Worm (Caenorhabditis elegans) whole organism, mixed stage, embryonic: ENCODE results near the gene C49C3.15.

Source experiments
- M03D4.4 ChIP-seq: sonication (generic microtip); optimal IDR thresholded peaks from 2 replicates; lab custom pipeline; 2017; ENCODE audit warnings: mild to moderate bottlenecking, missing genetic modification characterization, missing compliant biosample characterization
- bed-3 ChIP-seq: fragments of 200-800 bp; sonication (Bioruptor generic); optimal IDR thresholded peaks from 3 replicates; lab custom pipeline; 2018; ENCODE audit warnings: mild to moderate bottlenecking, missing genetic modification characterization, moderate library complexity, missing compliant biosample characterization
- blmp-1 ChIP-seq: fragments of 150-350 bp; optimal IDR thresholded peaks from 2 replicates; lab custom pipeline; 2014; ENCODE audit warnings: missing biosample characterization, missing genetic modification characterization
- ceh-39 ChIP-seq: fragments of 150-350 bp; optimal IDR thresholded peaks from 2 replicates; lab custom pipeline; 2014; ENCODE audit warnings: missing biosample characterization, missing genetic modification characterization
- ceh-43 ChIP-seq: fragments of 200-800 bp; sonication (Bioruptor generic); optimal IDR thresholded peaks from 2 replicates; lab custom pipeline; 2018; ENCODE audit warnings: mild to moderate bottlenecking, missing genetic modification characterization, moderate library complexity, missing compliant biosample characterization
- ceh-83 ChIP-seq: fragments of 200-800 bp; sonication (Bioruptor generic); optimal IDR thresholded peaks from 2 replicates; lab custom pipeline; 2018; ENCODE audit warnings: mild to moderate bottlenecking, missing genetic modification characterization, missing compliant biosample characterization
- ces-1 ChIP-seq: fragments of 150-350 bp; optimal IDR thresholded peaks from 2 replicates; lab custom pipeline; 2014; ENCODE audit warnings: missing biosample characterization, missing genetic modification reagents, missing genetic modification characterization
- drap-1 ChIP-seq: fragments of 200-800 bp; sonication (Bioruptor generic); optimal IDR thresholded peaks from 3 replicates; lab custom pipeline; 2018; ENCODE audit warnings: mild to moderate bottlenecking, missing genetic modification characterization, missing compliant biosample characterization
- elt-1 ChIP-seq: sonication (generic microtip); optimal IDR thresholded peaks from 2 replicates; lab custom pipeline; 2017; ENCODE audit warnings: missing genetic modification characterization, mild to moderate bottlenecking, missing compliant biosample characterization, antibody characterized with exemption, moderate library complexity, borderline replicate concordance; ENCODE audit not compliant: insufficient read depth
- elt-3 ChIP-seq: fragments of 150-350 bp; optimal IDR thresholded peaks from 2 replicates; lab custom pipeline; 2014; ENCODE audit warnings: missing biosample characterization, missing genetic modification characterization
- flh-1 ChIP-seq: fragments of 200-800 bp; sonication (Bioruptor generic); optimal IDR thresholded peaks from 2 replicates; lab custom pipeline; 2018; ENCODE audit warnings: mild to moderate bottlenecking, missing genetic modification characterization, moderate library complexity, missing compliant biosample characterization
- ham-2 ChIP-seq: fragments of 200-800 bp; sonication (Bioruptor generic); optimal IDR thresholded peaks from 2 replicates; lab custom pipeline; 2018; ENCODE audit warnings: mild to moderate bottlenecking, missing genetic modification characterization, missing compliant biosample characterization
- hlh-1 ChIP-seq: fragments of 150-350 bp; optimal IDR thresholded peaks from 2 replicates; lab custom pipeline; 2014; ENCODE audit warnings: missing biosample characterization, missing genetic modification reagents, missing genetic modification characterization
- lin-13 ChIP-seq: fragments of 150-350 bp; optimal IDR thresholded peaks from 2 replicates; lab custom pipeline; 2014; ENCODE audit warnings: missing biosample characterization, missing genetic modification characterization
- lin-32 ChIP-seq: fragments of 200-800 bp; sonication (Bioruptor generic); optimal IDR thresholded peaks from 2 replicates; lab custom pipeline; 2018; ENCODE audit warnings: mild to moderate bottlenecking, missing genetic modification characterization, missing compliant biosample characterization
- lsy-2 ChIP-seq: fragments of 150-350 bp; optimal IDR thresholded peaks from 2 replicates; lab custom pipeline; 2014; ENCODE audit warnings: missing biosample characterization, missing genetic modification characterization
- mab-5 ChIP-seq: fragments of 150-350 bp; optimal IDR thresholded peaks from 2 replicates; lab custom pipeline; 2014; ENCODE audit warnings: missing biosample characterization, missing genetic modification characterization
- mls-2 ChIP-seq: sonication (generic microtip); optimal IDR thresholded peaks from 2 replicates; lab custom pipeline; 2016; ENCODE audit warnings: mild to moderate bottlenecking, missing genetic modification characterization, moderate library complexity, missing compliant biosample characterization
- nhr-12 ChIP-seq: fragments of 150-350 bp; optimal IDR thresholded peaks from 2 replicates; lab custom pipeline; 2014; ENCODE audit warnings: missing biosample characterization, missing genetic modification characterization
- nhr-2 ChIP-seq: fragments of 150-350 bp; optimal IDR thresholded peaks from 2 replicates; lab custom pipeline; 2014; ENCODE audit warnings: missing biosample characterization, missing genetic modification characterization
- nhr-237 ChIP-seq: fragments of 150-350 bp; optimal IDR thresholded peaks from 2 replicates; lab custom pipeline; 2014; ENCODE audit warnings: missing biosample characterization, missing genetic modification characterization
- nhr-76 ChIP-seq: sonication (generic microtip); optimal IDR thresholded peaks from 2 replicates; lab custom pipeline; 2017; ENCODE audit warnings: missing biosample characterization, missing genetic modification characterization
- pha-4 ChIP-seq: fragments of 150-350 bp; optimal IDR thresholded peaks from 2 replicates; lab custom pipeline; 2018; ENCODE audit warnings: missing biosample characterization, missing genetic modification reagents, missing genetic modification characterization
- sem-2 ChIP-seq: fragments of 200-800 bp; sonication (Bioruptor generic); optimal IDR thresholded peaks from 2 replicates; lab custom pipeline; 2018; ENCODE audit warnings: mild to moderate bottlenecking, missing genetic modification characterization, missing compliant biosample characterization
- snpc-4 ChIP-seq: fragments of 150-350 bp; optimal IDR thresholded peaks from 2 replicates; lab custom pipeline; 2014; ENCODE audit warnings: missing biosample characterization, missing genetic modification characterization
- sptf-1 ChIP-seq: sonication (generic microtip); optimal IDR thresholded peaks from 2 replicates; lab custom pipeline; 2017; ENCODE audit warnings: mild to moderate bottlenecking, missing genetic modification characterization, moderate library complexity, missing compliant biosample characterization
- tbx-8 ChIP-seq: fragments of 200-800 bp; sonication (Bioruptor generic); optimal IDR thresholded peaks from 2 replicates; lab custom pipeline; 2018; ENCODE audit warnings: mild to moderate bottlenecking, missing genetic modification characterization, moderate library complexity, missing compliant biosample characterization
- unc-120 ChIP-seq: sonication (generic microtip); optimal IDR thresholded peaks from 2 replicates; lab custom pipeline; 2017; ENCODE audit warnings: missing genetic modification characterization, missing compliant biosample characterization; ENCODE audit not compliant: poor library complexity, severe bottlenecking
- unc-39 ChIP-seq: fragments of 150-350 bp; optimal IDR thresholded peaks from 2 replicates; lab custom pipeline; 2014; ENCODE audit warnings: missing biosample characterization, missing genetic modification characterization
- unc-62 ChIP-seq: fragments of 150-350 bp; optimal IDR thresholded peaks from 2 replicates; lab custom pipeline; 2014; ENCODE audit warnings: missing biosample characterization, missing genetic modification reagents, missing genetic modification characterization
- zip-8 ChIP-seq: fragments of 150-350 bp; optimal IDR thresholded peaks from 2 replicates; lab custom pipeline; 2014; ENCODE audit warnings: missing biosample characterization, missing genetic modification characterization
- ztf-11 ChIP-seq: fragments of 150-350 bp; optimal IDR thresholded peaks from 2 replicates; lab custom pipeline; 2014; ENCODE audit warnings: missing biosample characterization, missing genetic modification characterization

The C49C3.15 gene

DNA sequence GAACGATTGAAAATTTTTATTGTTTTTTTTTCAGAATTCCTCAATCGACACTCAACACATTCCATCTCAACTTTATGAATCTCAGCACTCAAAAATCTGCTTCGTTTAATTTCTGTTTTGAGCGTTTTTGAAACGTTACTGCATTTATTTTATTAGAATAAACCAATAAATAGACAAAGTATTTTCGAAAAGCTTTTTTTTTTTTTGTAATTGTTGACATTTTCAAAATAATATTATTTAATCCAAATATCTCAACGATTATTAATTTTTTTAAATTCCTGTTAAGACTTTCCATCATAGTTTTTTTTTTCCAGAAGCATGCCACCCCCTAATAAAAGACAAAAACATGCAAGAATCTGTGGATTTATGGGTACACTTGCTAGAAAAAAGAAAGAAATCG is 1.8 kb upstream of the C49C3.15 start, which contains the start of gene C49C3.7:
Gene C49C3.7, plus strand, starts transcription at position 301 of the 400 bp plus-strand sequence.
- TF ChIP-seq unc-120 (tag; lab: Kevin White, UChicago), result no peak
- no peak for TF ChIP-seq lin-13 (tag; lab: Kevin White, UChicago)
- TF ChIP-seq ces-1 (GFP tag; lab: Kevin White, UChicago), result no peak
- TF ChIP-seq ceh-43 (GFP tag; lab: Kevin White, UChicago), result no peak
- no peak for TF ChIP-seq sem-2 (GFP tag; lab: Kevin White, UChicago)
- TF ChIP-seq nhr-237, result no peak
- TF ChIP-seq, all 35 proteins: peak for 0

DNA sequence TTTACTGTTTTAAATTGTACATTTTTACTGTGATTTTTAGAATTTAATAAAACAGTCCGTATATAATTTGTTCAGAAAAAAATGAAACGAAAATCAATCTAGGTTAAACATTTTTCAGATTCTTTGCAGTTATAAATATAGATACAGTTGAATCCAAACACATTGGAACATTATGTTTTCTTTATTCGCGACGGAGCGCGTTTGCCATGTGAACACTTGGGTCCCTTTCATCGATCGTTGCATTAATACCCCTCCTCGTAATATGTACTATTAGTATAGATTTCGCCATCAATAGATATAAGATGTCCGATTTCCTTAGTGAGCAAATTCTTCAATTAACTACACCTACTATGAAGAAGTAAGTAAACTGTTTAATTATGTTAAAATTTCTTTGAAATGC is 1.0 kb downstream of the C49C3.15 start, which contains the start of gene C49C3.8:
Gene C49C3.8, plus strand, starts transcription at position 173 of the 400 bp plus-strand sequence.
- TF ChIP-seq pha-4 (tag; lab: Kevin White, UChicago) (no peak), nhr-237 (no peak), elt-1 (no peak), nhr-2 (tag; lab: Kevin White, UChicago) (no peak), mls-2 (tag; lab: Kevin White, UChicago) (no peak), blmp-1 (tag; lab: Kevin White, UChicago) (no peak), lin-32 (GFP tag; lab: Kevin White, UChicago) (no peak), hlh-1 (tag; lab: Kevin White, UChicago) (peak; percentile 53), lin-13 (tag; lab: Kevin White, UChicago) (no peak), ces-1 (GFP tag; lab: Kevin White, UChicago) (peak; percentile 43), bed-3 (GFP tag; lab: Kevin White, UChicago) (no peak), unc-120 (tag; lab: Kevin White, UChicago) (no peak), flh-1 (GFP tag; lab: Kevin White, UChicago) (no peak), ztf-11 (tag; lab: Kevin White, UChicago) (no peak), ceh-39 (tag; lab: Kevin White, UChicago) (peak; percentile 59), ceh-83 (GFP tag; lab: Kevin White, UChicago) (no peak), elt-3 (no peak)

DNA sequence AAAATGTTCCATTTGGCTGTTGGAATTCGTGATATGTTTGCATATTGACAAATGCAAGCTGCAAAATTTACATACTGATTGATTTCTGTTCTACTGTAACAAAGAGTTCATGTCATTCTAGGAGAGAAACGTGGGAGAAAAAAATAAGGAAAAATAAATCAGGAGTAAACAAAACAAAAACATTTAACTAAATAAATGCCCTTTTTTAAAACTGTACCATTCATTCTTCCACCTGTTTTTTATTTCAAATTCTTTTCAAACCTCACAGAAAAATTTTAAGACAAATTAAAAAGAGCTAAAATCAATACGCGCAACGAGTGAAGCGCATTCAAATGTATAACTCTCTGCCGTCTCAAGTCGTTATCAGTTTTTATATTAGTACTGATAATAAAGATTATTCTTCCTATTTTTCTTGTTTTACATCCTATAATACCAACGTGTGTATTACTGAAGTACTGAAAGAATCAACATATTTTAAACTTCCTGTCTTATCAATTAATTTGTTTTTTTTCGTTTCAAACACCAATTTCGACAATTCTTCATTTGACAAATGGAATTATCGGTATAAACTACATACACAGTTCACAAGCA is 5.0 kb downstream of the C49C3.15 start, which contains the start of gene C49C3.10:
Gene C49C3.10, minus strand, starts transcription at position 51 of the 591 bp plus-strand sequence.
- TF ChIP-seq ceh-83 (GFP tag; lab: Kevin White, UChicago) (no peak), mab-5 (tag; lab: Kevin White, UChicago) (no peak), unc-39 (no peak), M03D4.4 (tag; lab: Kevin White, UChicago) (no peak), unc-120 (tag; lab: Kevin White, UChicago) (no peak), lin-13 (tag; lab: Kevin White, UChicago) (no peak), lsy-2 (no peak), sptf-1 (no peak), unc-62 (no peak), nhr-76 (tag; lab: Kevin White, UChicago) (no peak), nhr-2 (tag; lab: Kevin White, UChicago) (no peak), lin-32 (GFP tag; lab: Kevin White, UChicago) (no peak), zip-8 (tag; lab: Kevin White, UChicago) (no peak), nhr-12 (no peak), ces-1 (GFP tag; lab: Kevin White, UChicago) (no peak), ham-2 (GFP tag; lab: Kevin White, UChicago) (no peak), sem-2 (GFP tag; lab: Kevin White, UChicago) (no peak), drap-1 (GFP tag; lab: Kevin White, UChicago) (no peak)

DNA sequence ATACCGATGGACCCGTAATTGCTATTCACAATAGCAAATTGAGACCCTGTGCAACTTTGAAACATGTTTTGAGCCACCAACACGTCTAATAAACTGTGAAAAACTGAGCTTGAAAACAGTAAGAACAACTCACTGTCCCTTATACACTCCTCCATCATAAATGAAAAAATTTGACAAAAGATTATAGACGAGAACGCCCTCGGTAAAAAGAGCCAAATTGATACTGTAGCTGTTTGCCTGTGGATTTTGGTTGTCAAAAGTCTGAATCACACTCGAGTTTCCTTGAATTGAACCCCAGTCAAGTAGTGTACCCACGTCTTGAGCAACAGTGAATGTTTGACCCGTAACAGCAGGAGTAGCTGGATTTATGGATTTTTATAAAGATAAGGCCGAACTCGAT is 7.0 kb downstream of the C49C3.15 start:
- TF ChIP-seq flh-1 (GFP tag; lab: Kevin White, UChicago) (no peak), tbx-8 (GFP tag; lab: Kevin White, UChicago) (no peak), nhr-237 (no peak), elt-3 (no peak), zip-8 (tag; lab: Kevin White, UChicago) (no peak), sptf-1 (no peak), pha-4 (tag; lab: Kevin White, UChicago) (no peak), ceh-39 (tag; lab: Kevin White, UChicago) (no peak), sem-2 (GFP tag; lab: Kevin White, UChicago) (no peak), bed-3 (GFP tag; lab: Kevin White, UChicago) (no peak), snpc-4 (tag; lab: Kevin White, UChicago) (no peak), drap-1 (GFP tag; lab: Kevin White, UChicago) (no peak), lsy-2 (no peak), ceh-43 (GFP tag; lab: Kevin White, UChicago) (no peak), unc-62 (no peak), mls-2 (tag; lab: Kevin White, UChicago) (no peak), nhr-12 (no peak), unc-120 (tag; lab: Kevin White, UChicago) (no peak)
